Fruit fly (Drosophila melanogaster) whole organism, wandering third instar larva: ENCODE data around the gene Vinc.

ENCODE experiments used
- CG32264 ChIP-seq: fragments of 200-800 bp; sonication (Bioruptor generic); optimal IDR thresholded peaks from 2 replicates; lab custom pipeline; 2016; ENCODE audit warnings: missing biosample characterization, missing genetic modification characterization
- Dif ChIP-seq: fragments of 200-275, 200-300 bp; sonication (Bioruptor generic); optimal IDR thresholded peaks from 2 replicates; lab custom pipeline; 2018; ENCODE audit warnings: missing biosample characterization, missing genetic modification characterization; ENCODE audit not compliant: partially characterized antibody
- HLH106 ChIP-seq: fragments of 200-800 bp; optimal IDR thresholded peaks from 3 replicates; lab custom pipeline; 2019; ENCODE audit warnings: missing biosample characterization, mild to moderate bottlenecking, missing genetic modification characterization, moderate library complexity
- Mio ChIP-seq: sonication (Bioruptor generic); optimal IDR thresholded peaks from 2 replicates; lab custom pipeline; 2016; ENCODE audit warnings: missing biosample characterization, missing genetic modification characterization
- N ChIP-seq: fragments of >200 bp; optimal IDR thresholded peaks from 2 replicates; lab custom pipeline; 2018; ENCODE audit warnings: missing biosample characterization, missing external identifiers, missing genetic modification characterization
- Sp1 ChIP-seq: fragments of 200-800 bp; sonication (Bioruptor generic); optimal IDR thresholded peaks from 3 replicates; lab custom pipeline; 2019; ENCODE audit warnings: missing biosample characterization, mild to moderate bottlenecking, missing genetic modification characterization, moderate library complexity
- dsf ChIP-seq: sonication (Bioruptor generic); optimal IDR thresholded peaks from 2 replicates; lab custom pipeline; 2016; ENCODE audit warnings: missing biosample characterization, missing genetic modification characterization, borderline replicate concordance
- h ChIP-seq: fragments of 200-800 bp; sonication (Bioruptor generic); optimal IDR thresholded peaks from 3 replicates; lab custom pipeline; 2016; ENCODE audit warnings: missing biosample characterization, mild to moderate bottlenecking, missing genetic modification characterization
- jim ChIP-seq: fragments of 175-275, 200-325 bp; sonication (Bioruptor generic); optimal IDR thresholded peaks from 2 replicates; lab custom pipeline; 2016; ENCODE audit warnings: missing biosample characterization, mild to moderate bottlenecking, missing genetic modification characterization
- psq ChIP-seq: fragments of 200-800 bp; sonication (Bioruptor generic); optimal IDR thresholded peaks from 3 replicates; lab custom pipeline; 2017; ENCODE audit warnings: missing biosample characterization, mild to moderate bottlenecking, missing genetic modification characterization, moderate library complexity
- sv ChIP-seq: fragments of 200-800 bp; sonication (Bioruptor generic); optimal IDR thresholded peaks from 3 replicates; lab custom pipeline; 2016; ENCODE audit warnings: missing biosample characterization, missing genetic modification characterization
- usp ChIP-seq: fragments of >200 bp; optimal IDR thresholded peaks from 2 replicates; lab custom pipeline; 2017; ENCODE audit warnings: missing biosample characterization, missing genetic modification characterization

- TF ChIP-seq Mio (no peak), sv (GFP tag; lab: Kevin White, UChicago) (no peak), HLH106 (no peak), usp (GFP tag; lab: Kevin White, UChicago) (no peak), jim (GFP tag; lab: Kevin White, UChicago) (no peak), h (GFP tag; lab: Kevin White, UChicago) (no peak), Sp1 (GFP tag; lab: Kevin White, UChicago) (no peak), psq (GFP tag; lab: Kevin White, UChicago) (no peak), N (no peak), Dif (GFP tag; lab: Kevin White, UChicago) (no peak), CG32264 (GFP tag; lab: Kevin White, UChicago) (no peak), dsf (GFP tag; lab: Kevin White, UChicago) (no peak)
Measured at dm6 chrX:2221598-2221997, 769 bp downstream of the Vinc start.
